Worm (Caenorhabditis elegans) whole organism, L4 larva: ENCODE results near the gene fsn-1.

ENCODE experiments used
- F49E8.2 ChIP-seq: sonication (generic microtip); optimal IDR thresholded peaks from 2 replicates; lab custom pipeline; 2016; ENCODE audit warnings: missing compliant biosample characterization, mild to moderate bottlenecking, missing genetic modification characterization, borderline replicate concordance
- Y105C5A.15 ChIP-seq: fragments of 200-800 bp; sonication (Bioruptor generic); IDR thresholded peaks from 2 replicates; pipeline ENCODE4 v1.3.6; 2022; ENCODE audit warnings: missing genetic modification characterization, missing compliant biosample characterization
- ceh-82 ChIP-seq: sonication (generic microtip); optimal IDR thresholded peaks from 2 replicates; lab custom pipeline; 2017; ENCODE audit warnings: missing biosample characterization, missing genetic modification characterization
- fkh-10 ChIP-seq: fragments of 150-350 bp; optimal IDR thresholded peaks from 2 replicates; lab custom pipeline; 2014; ENCODE audit warnings: missing biosample characterization, missing genetic modification reagents, missing genetic modification characterization
- fos-1 ChIP-seq: fragments of 150-350 bp; optimal IDR thresholded peaks from 2 replicates; lab custom pipeline; 2014; ENCODE audit warnings: missing biosample characterization, missing genetic modification characterization
- saeg-2 ChIP-seq: fragments of 200-800 bp; sonication (Bioruptor generic); IDR thresholded peaks from 2 replicates; pipeline ENCODE4 v1.3.6; 2022; ENCODE audit warnings: missing genetic modification reagents, missing genetic modification characterization, missing compliant biosample characterization
- snpc-4 ChIP-seq: fragments of 150-350 bp; optimal IDR thresholded peaks from 2 replicates; lab custom pipeline; 2014; ENCODE audit warnings: missing biosample characterization, missing genetic modification characterization
- unc-130 ChIP-seq: sonication (generic microtip); optimal IDR thresholded peaks from 2 replicates; lab custom pipeline; 2016; ENCODE audit warnings: missing genetic modification reagents, missing genetic modification characterization, missing compliant biosample characterization
- unc-62 ChIP-seq, 3 experiments: fragments of 150-350 bp in 1 of 3; sonication (generic microtip); optimal IDR thresholded peaks in 2 of 3; peaks in 1 of 3; 1 replicate in 1 of 3; 2 replicates in 2 of 3; lab custom pipeline; 2014 to 2017; ENCODE audit warnings: missing biosample characterization in 3 of 3, missing genetic modification characterization in 3 of 3, missing genetic modification reagents in 3 of 3, missing genotype in 1 of 3
- zip-2 ChIP-seq: fragments of 150-350 bp; optimal IDR thresholded peaks from 2 replicates; lab custom pipeline; 2014; ENCODE audit warnings: missing biosample characterization, missing genetic modification characterization

DNA sequence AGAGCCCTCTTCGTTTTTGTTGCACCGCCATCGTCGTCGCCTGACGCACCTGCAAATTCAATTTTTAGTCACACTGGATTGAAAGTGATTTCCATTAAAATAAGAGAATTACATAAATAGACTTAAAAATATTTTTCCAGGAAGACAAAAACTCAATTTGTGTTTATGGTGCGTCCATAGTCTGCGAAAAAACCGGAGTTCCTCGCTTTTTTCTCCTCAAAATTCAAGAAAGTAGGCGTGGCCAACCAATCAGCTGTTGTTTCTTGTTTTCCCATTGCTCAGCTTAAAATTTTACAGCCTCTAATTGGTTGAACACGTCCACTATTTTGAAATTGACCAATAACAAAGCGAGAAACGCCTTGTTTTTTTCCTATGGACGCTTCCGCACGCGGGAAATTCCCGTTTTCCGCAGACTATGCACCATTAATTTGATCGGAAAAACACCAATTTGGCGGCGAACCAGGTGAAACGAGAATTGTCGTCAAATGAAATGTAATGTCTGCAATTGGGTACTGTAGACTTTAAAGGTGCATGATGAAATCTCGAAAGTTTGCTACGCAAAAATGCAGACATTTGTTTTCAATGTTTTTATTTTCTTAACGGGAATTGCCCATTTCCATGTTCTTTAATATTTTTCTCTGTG, 47.4 kb downstream of the fsn-1 start, which contains the start of gene C27F2.7:
- TF ChIP-seq zip-2 (tag; lab: Kevin White, UChicago) (no peak), unc-62 (GFP tag; optimal IDR thresholded peaks at IDR 0.05 in 1 of 2; lab: Kevin White, UChicago) (no peak), unc-62 (tag; optimal IDR thresholded peaks at IDR 0.05; lab: Kevin White, UChicago) (no peak), saeg-2 (GFP tag; lab: Robert Waterston, UW) (no peak), ceh-82 (tag; lab: Kevin White, UChicago) (no peak), fkh-10 (GFP tag; lab: Kevin White, UChicago) (no peak), fos-1 (tag; lab: Kevin White, UChicago) (no peak), F49E8.2 (tag; lab: Kevin White, UChicago) (peak; percentile 11), snpc-4 (tag; lab: Kevin White, UChicago) (no peak), unc-130 (GFP tag; lab: Kevin White, UChicago) (peak; percentile 41), Y105C5A.15 (GFP tag; lab: Robert Waterston, UW) (no peak)
